4 worm cellular contexts compared by ENCODE assay signal in genomic region chrIII:2780793-2781192, ce11.
TF ChIP-seq lines count a peak whose summit lies in the region.

Gene Y71H2AM.6, plus strand, starts transcription at chrIII:2781056.

TF ChIP-seq in whole organism, L2 larva, 48 proteins besides CTCF, POLR2A, EP300 and RAD21 (continues in another document):
- no peak for TF ChIP-seq skn-1 (tag; optimal IDR thresholded peaks at IDR 0.05; lab: Kevin White, UChicago)
- TF ChIP-seq alr-1 (tag; optimal IDR thresholded peaks at IDR 0.05; lab: Kevin White, UChicago): no peak
- peak; percentile 38 for TF ChIP-seq nhr-25 (tag; optimal IDR thresholded peaks at IDR 0.05; lab: Kevin White, UChicago)
- TF ChIP-seq ztf-11 (tag; optimal IDR thresholded peaks at IDR 0.05; lab: Kevin White, UChicago): no peak
- no peak for TF ChIP-seq ama-1 (optimal IDR thresholded peaks at IDR 0.05; lab: Kevin White, UChicago)
- TF ChIP-seq mbf-1 (tag; optimal IDR thresholded peaks at IDR 0.05; lab: Kevin White, UChicago): no peak
- no peak for TF ChIP-seq R02D3.7 (tag; optimal IDR thresholded peaks at IDR 0.05; lab: Kevin White, UChicago)
- no peak for TF ChIP-seq F13H6.1 (tag; optimal IDR thresholded peaks at IDR 0.05; lab: Kevin White, UChicago)
- no peak for TF ChIP-seq nhr-129 (tag; optimal IDR thresholded peaks at IDR 0.05; lab: Kevin White, UChicago)
- TF ChIP-seq nhr-77 (tag; optimal IDR thresholded peaks at IDR 0.05; lab: Kevin White, UChicago): no peak
- no peak for TF ChIP-seq mab-5 (tag; optimal IDR thresholded peaks at IDR 0.05; lab: Kevin White, UChicago)
- TF ChIP-seq elt-1 (tag; optimal IDR thresholded peaks at IDR 0.05; lab: Kevin White, UChicago): no peak
- TF ChIP-seq unc-55 (GFP tag; optimal IDR thresholded peaks at IDR 0.05; lab: Kevin White, UChicago): peak; percentile 69
- peak; percentile 8 for TF ChIP-seq fos-1 (tag; optimal IDR thresholded peaks at IDR 0.05; lab: Kevin White, UChicago)
- TF ChIP-seq dmd-4 (tag; optimal IDR thresholded peaks at IDR 0.05; lab: Kevin White, UChicago): no peak
- no peak for TF ChIP-seq sma-9 (GFP tag; optimal IDR thresholded peaks at IDR 0.05; lab: Kevin White, UChicago)
- no peak for TF ChIP-seq sma-9 (tag; optimal IDR thresholded peaks at IDR 0.05; lab: Kevin White, UChicago)
- TF ChIP-seq unc-62 (GFP tag; optimal IDR thresholded peaks at IDR 0.05; lab: Kevin White, UChicago): no peak
- no peak for TF ChIP-seq nhr-12 (tag; optimal IDR thresholded peaks at IDR 0.05; lab: Kevin White, UChicago)
- no peak for TF ChIP-seq sem-4 (tag; optimal IDR thresholded peaks at IDR 0.05; lab: Kevin White, UChicago)
- TF ChIP-seq nhr-6 (tag; optimal IDR thresholded peaks at IDR 0.05; lab: Kevin White, UChicago): no peak
- TF ChIP-seq crh-2 (tag; optimal IDR thresholded peaks at IDR 0.05; lab: Kevin White, UChicago): peak; percentile 25
- peak; percentile 71 for TF ChIP-seq blmp-1 (tag; optimal IDR thresholded peaks at IDR 0.05; lab: Kevin White, UChicago; ENCODE audit: insufficient read depth)
- no peak for TF ChIP-seq mdl-1 (tag; optimal IDR thresholded peaks at IDR 0.05; lab: Kevin White, UChicago)

TF ChIP-seq in whole organism, L4 larva, 104 proteins besides CTCF, POLR2A, EP300 and RAD21 (continues in another document):
- TF ChIP-seq egl-43 (GFP tag; IDR thresholded peaks at IDR 0.05; lab: Robert Waterston, UW) (no peak), unc-130 (GFP tag; optimal IDR thresholded peaks at IDR 0.05; lab: Kevin White, UChicago) (no peak), pha-4 (GFP tag; IDR thresholded peaks at IDR 0.05; lab: Robert Waterston, UW) (no peak), pha-4 (tag; optimal IDR thresholded peaks at IDR 0.05; lab: Kevin White, UChicago) (peak; percentile 79), nhr-10 (tag; optimal IDR thresholded peaks at IDR 0.05; lab: Kevin White, UChicago) (no peak), zip-11 (GFP tag; IDR thresholded peaks at IDR 0.05; lab: Robert Waterston, UW) (no peak), lin-1 (GFP tag; IDR thresholded peaks at IDR 0.05; lab: Robert Waterston, UW) (no peak), ztf-7 (tag; optimal IDR thresholded peaks at IDR 0.05; lab: Kevin White, UChicago) (no peak), mxl-3 (GFP tag; optimal IDR thresholded peaks at IDR 0.05; lab: Kevin White, UChicago) (no peak), fkh-10 (GFP tag; optimal IDR thresholded peaks at IDR 0.05; lab: Kevin White, UChicago) (peak; percentile 18), ces-1 (GFP tag; optimal IDR thresholded peaks at IDR 0.05; lab: Kevin White, UChicago) (no peak), hmg-1.1 (GFP tag; IDR thresholded peaks at IDR 0.05; lab: Robert Waterston, UW) (0 out of 2 replicates have a peak, but pooled peaks have one; percentile 27), lsy-2 (tag; optimal IDR thresholded peaks at IDR 0.05; lab: Kevin White, UChicago) (peak; percentile 90 to 99), php-3 (GFP tag; IDR thresholded peaks at IDR 0.05; lab: Robert Waterston, UW) (no peak), lin-39 (tag; optimal IDR thresholded peaks at IDR 0.05; lab: Kevin White, UChicago) (no peak), hif-1 (tag; optimal IDR thresholded peaks at IDR 0.05; lab: Kevin White, UChicago) (no peak), tag-97 (GFP tag; IDR thresholded peaks at IDR 0.05; lab: Robert Waterston, UW) (no peak), daf-19 (GFP tag; conservative IDR thresholded peaks at IDR 0.05; lab: Robert Waterston, UW) (no peak), ceh-28 (tag; optimal IDR thresholded peaks at IDR 0.05; lab: Kevin White, UChicago) (no peak), madf-9 (GFP tag; conservative IDR thresholded peaks at IDR 0.05; lab: Robert Waterston, UW) (no peak), madf-5 (GFP tag; IDR thresholded peaks at IDR 0.05; lab: Robert Waterston, UW) (no peak), dve-1 (tag; optimal IDR thresholded peaks at IDR 0.05; lab: Kevin White, UChicago; ENCODE audit: insufficient read depth) (no peak), Y75B8A.6 (GFP tag; IDR thresholded peaks at IDR 0.05; lab: Robert Waterston, UW) (no peak), ama-1 (optimal IDR thresholded peaks at IDR 0.05; lab: Kevin White, UChicago) (no peak), dmd-6 (GFP tag; IDR thresholded peaks at IDR 0.05; lab: Robert Waterston, UW) (no peak), egl-27 (tag; optimal IDR thresholded peaks at IDR 0.05; lab: Kevin White, UChicago) (no peak)

TF ChIP-seq in whole organism, late embryonic, 69 proteins besides CTCF, POLR2A, EP300 and RAD21:
- TF ChIP-seq nfya-1 (tag; optimal IDR thresholded peaks at IDR 0.05; lab: Kevin White, UChicago) (peak; percentile 15), ceh-48 (tag; optimal IDR thresholded peaks at IDR 0.05; lab: Kevin White, UChicago) (no peak)
TF ChIP-seq in whole organism, late embryonic: peak in this region for 1.

TF ChIP-seq in whole organism, mixed stage, embryonic, 35 proteins besides CTCF, POLR2A, EP300 and RAD21:
- TF ChIP-seq lsy-2 (tag; optimal IDR thresholded peaks at IDR 0.05; lab: Kevin White, UChicago) (peak; percentile 98), ces-1 (GFP tag; optimal IDR thresholded peaks at IDR 0.05; lab: Kevin White, UChicago) (peak; percentile 79), unc-62 (GFP tag; optimal IDR thresholded peaks at IDR 0.05; lab: Kevin White, UChicago) (no peak), nhr-237 (tag; optimal IDR thresholded peaks at IDR 0.05; lab: Kevin White, UChicago) (peak; percentile 21)
